Fruit fly (Drosophila melanogaster) whole organism, embryonic: Measurements from ENCODE around the gene Grasp65.

ENCODE experiments used
- Asciz ChIP-seq: fragments of 200-800 bp; sonication (Bioruptor generic); optimal IDR thresholded peaks from 2 replicates; lab custom pipeline; 2017; ENCODE audit warnings: missing biosample characterization, mild to moderate bottlenecking, missing genetic modification characterization, missing genetic modification reagents
- CG10267 ChIP-seq: fragments of 200-800 bp; sonication (Bioruptor generic); optimal IDR thresholded peaks from 2 replicates; lab custom pipeline; 2018; ENCODE audit warnings: missing biosample characterization, mild to moderate bottlenecking, missing genetic modification characterization, moderate library complexity
- CG10366 ChIP-seq: fragments of 200-800 bp; sonication (Bioruptor generic); IDR thresholded peaks from 2 replicates; pipeline ENCODE4 v1.3.6; 2022; ENCODE audit warnings: missing biosample characterization, missing genetic modification characterization
- CG10959 ChIP-seq: fragments of 200-800 bp; sonication (Bioruptor generic); IDR thresholded peaks from 2 replicates; pipeline ENCODE4 v1.3.6; 2022; ENCODE audit warnings: missing biosample characterization, missing genetic modification characterization
- CG11085 ChIP-seq: fragments of 200-800 bp; sonication (Bioruptor generic); IDR thresholded peaks from 2 replicates; pipeline ENCODE4 v1.3.6; 2022; ENCODE audit warnings: missing biosample characterization, missing genetic modification characterization
- CG11247 ChIP-seq: fragments of 200-800 bp; sonication (Bioruptor generic); IDR thresholded peaks from 2 replicates; pipeline ENCODE4 v1.3.6; 2022; ENCODE audit warnings: missing biosample characterization, missing genetic modification characterization
- CG11398 ChIP-seq: fragments of 200-800 bp; sonication (Bioruptor generic); optimal IDR thresholded peaks from 2 replicates; lab custom pipeline; 2016; ENCODE audit warnings: missing biosample characterization, missing genetic modification characterization
- CG11560 ChIP-seq: fragments of 200-800 bp; sonication (Bioruptor generic); IDR thresholded peaks from 3 replicates; pipeline ENCODE4 v1.3.6; 2022; ENCODE audit warnings: missing biosample characterization, missing genetic modification characterization
- CG12769 ChIP-seq: fragments of 200-800 bp; sonication (Bioruptor generic); optimal IDR thresholded peaks from 2 replicates; lab custom pipeline; 2019; ENCODE audit warnings: missing biosample characterization, mild to moderate bottlenecking, missing genetic modification characterization, moderate library complexity
- CG13624 ChIP-seq: fragments of 200-800 bp; sonication (Bioruptor generic); optimal IDR thresholded peaks from 2 replicates; lab custom pipeline; 2016; ENCODE audit warnings: missing biosample characterization, missing genetic modification characterization
- CG13894 ChIP-seq: fragments of 200-800 bp; sonication (Bioruptor generic); optimal IDR thresholded peaks from 3 replicates; lab custom pipeline; 2018; ENCODE audit warnings: missing biosample characterization, mild to moderate bottlenecking, missing genetic modification characterization, moderate library complexity
- CG2120 ChIP-seq: fragments of 200-800 bp; sonication (Bioruptor generic); optimal IDR thresholded peaks from 3 replicates; lab custom pipeline; 2016; ENCODE audit warnings: missing biosample characterization, missing genetic modification characterization
- CG2202 ChIP-seq: fragments of 200-800 bp; sonication (Bioruptor generic); optimal IDR thresholded peaks from 2 replicates; lab custom pipeline; 2018; ENCODE audit warnings: missing biosample characterization, mild to moderate bottlenecking, missing genetic modification characterization
- CG2889 ChIP-seq: fragments of 200-800 bp; sonication (Bioruptor generic); IDR thresholded peaks from 3 replicates; pipeline ENCODE4 v1.3.6; 2022; ENCODE audit warnings: missing biosample characterization, missing genetic modification characterization
- CG32772 ChIP-seq: fragments of 200-800 bp; sonication (Bioruptor generic); IDR thresholded peaks from 2 replicates; pipeline ENCODE4 v1.3.6; 2022; ENCODE audit warnings: missing biosample characterization, missing genetic modification characterization
- CG34422 ChIP-seq: fragments of 200-800 bp; sonication (Bioruptor generic); IDR thresholded peaks from 3 replicates; pipeline ENCODE4 v1.3.6; 2022; ENCODE audit warnings: missing biosample characterization, missing genetic modification characterization
- CG3838 ChIP-seq: fragments of 200-800 bp; sonication (Bioruptor generic); optimal IDR thresholded peaks from 3 replicates; lab custom pipeline; 2016; ENCODE audit warnings: missing biosample characterization, missing genetic modification characterization
- CG4360 ChIP-seq: fragments of 200-800 bp; sonication (Bioruptor generic); IDR thresholded peaks from 2 replicates; pipeline ENCODE4 v1.3.6; 2022; ENCODE audit warnings: missing biosample characterization, missing genetic modification characterization
- CG6254 ChIP-seq: fragments of 200-800 bp; sonication (Bioruptor generic); optimal IDR thresholded peaks from 3 replicates; lab custom pipeline; 2017; ENCODE audit warnings: mild to moderate bottlenecking, missing biosample characterization, missing genetic modification reagents, missing genetic modification characterization
- CG6689 ChIP-seq: fragments of 200-800 bp; sonication (Bioruptor generic); IDR thresholded peaks from 2 replicates; pipeline ENCODE4 v1.3.6; 2022; ENCODE audit warnings: missing biosample characterization, missing genetic modification characterization
- CG7556 ChIP-seq: fragments of 200-800 bp; sonication (Bioruptor generic); optimal IDR thresholded peaks from 2 replicates; lab custom pipeline; 2017; ENCODE audit warnings: missing biosample characterization, mild to moderate bottlenecking, missing genetic modification characterization
- D ChIP-seq, 2 experiments: fragments of 200-800 bp in 1 of 2; fragments of >200 bp in 1 of 2; sonication (Bioruptor generic) in 1 of 2; optimal IDR thresholded peaks; 2 replicates in 1 of 2; 3 replicates in 1 of 2; lab custom pipeline; 2017; ENCODE audit warnings: mild to moderate bottlenecking in 1 of 2, missing biosample characterization in 1 of 2, missing genetic modification characterization in 1 of 2, missing genetic modification reagents in 1 of 2
- D19A ChIP-seq: fragments of 200-800 bp; optimal IDR thresholded peaks from 3 replicates; lab custom pipeline; 2019; ENCODE audit warnings: missing biosample characterization, mild to moderate bottlenecking, missing genetic modification characterization, moderate library complexity
- Dbx ChIP-seq: fragments of 200-800 bp; sonication (Bioruptor generic); IDR thresholded peaks from 3 replicates; pipeline ENCODE4 v1.3.6; 2022; ENCODE audit warnings: missing biosample characterization, missing genetic modification characterization
- Ets97D ChIP-seq: fragments of 200-800 bp; sonication (Bioruptor generic); optimal IDR thresholded peaks from 3 replicates; lab custom pipeline; 2016; ENCODE audit warnings: missing biosample characterization, missing genetic modification characterization
- Hand ChIP-seq: fragments of 200-800 bp; sonication (Bioruptor generic); optimal IDR thresholded peaks from 2 replicates; lab custom pipeline; 2017; ENCODE audit warnings: mild to moderate bottlenecking, missing biosample characterization, missing genetic modification reagents, missing genetic modification characterization
- Lhr ChIP-seq: fragments of 200-800 bp; sonication (Bioruptor generic); optimal IDR thresholded peaks from 3 replicates; lab custom pipeline; 2017; ENCODE audit warnings: mild to moderate bottlenecking, missing biosample characterization, missing genetic modification reagents, missing genetic modification characterization
- MTF-1 ChIP-seq: fragments of 200-800 bp; sonication (Bioruptor generic); optimal IDR thresholded peaks from 2 replicates; lab custom pipeline; 2018; ENCODE audit warnings: missing biosample characterization, mild to moderate bottlenecking, missing genetic modification characterization, borderline replicate concordance
- Nf-YC ChIP-seq: fragments of 200-800 bp; optimal IDR thresholded peaks from 3 replicates; lab custom pipeline; 2019; ENCODE audit warnings: missing biosample characterization, mild to moderate bottlenecking, missing genetic modification characterization, moderate library complexity
- PHDP ChIP-seq: fragments of 200-800 bp; sonication (Bioruptor generic); optimal IDR thresholded peaks from 3 replicates; lab custom pipeline; 2018; ENCODE audit warnings: missing biosample characterization, mild to moderate bottlenecking, missing genetic modification characterization, moderate library complexity
- Rfx ChIP-seq: fragments of 200-800 bp; sonication (Bioruptor generic); IDR thresholded peaks from 2 replicates; pipeline ENCODE4 v1.3.6; 2022; ENCODE audit warnings: missing biosample characterization, missing genetic modification characterization
- Scr ChIP-seq: fragments of 200-800 bp; sonication (Bioruptor generic); IDR thresholded peaks from 2 replicates; pipeline ENCODE4 v1.3.6; 2022; ENCODE audit warnings: missing biosample characterization, missing genetic modification characterization; ENCODE audit not compliant: partially characterized antibody
- Sry-δ ChIP-seq: fragments of 200-800 bp; sonication (Bioruptor generic); optimal IDR thresholded peaks from 2 replicates; lab custom pipeline; 2016; ENCODE audit warnings: missing biosample characterization, missing genetic modification characterization
- Vsx1 ChIP-seq: fragments of 200-800 bp; sonication (Bioruptor generic); optimal IDR thresholded peaks from 2 replicates; lab custom pipeline; 2017; ENCODE audit warnings: missing biosample characterization, mild to moderate bottlenecking, missing genetic modification characterization, missing genetic modification reagents
- ap ChIP-seq: fragments of 200-800 bp; sonication (Bioruptor generic); IDR thresholded peaks from 2 replicates; pipeline ENCODE4 v1.3.6; 2022; ENCODE audit warnings: missing biosample characterization, missing genetic modification characterization
- dan ChIP-seq: fragments of 200-800 bp; sonication (Bioruptor generic); IDR thresholded peaks from 2 replicates; pipeline ENCODE4 v1.3.6; 2022; ENCODE audit warnings: missing biosample characterization, missing genetic modification characterization
- dati ChIP-seq: fragments of 200-800 bp; sonication (Bioruptor generic); IDR thresholded peaks from 2 replicates; pipeline ENCODE4 v1.3.6; 2022; ENCODE audit warnings: missing biosample characterization, missing genetic modification characterization
- en ChIP-seq: fragments of 200-800 bp; sonication (Bioruptor generic); optimal IDR thresholded peaks from 2 replicates; lab custom pipeline; 2016; ENCODE audit warnings: missing biosample characterization, missing genetic modification characterization
- fd64A ChIP-seq: fragments of 200-800 bp; sonication (Bioruptor generic); optimal IDR thresholded peaks from 3 replicates; lab custom pipeline; 2018; ENCODE audit warnings: missing biosample characterization, mild to moderate bottlenecking, missing genetic modification characterization
- fd96Cb ChIP-seq: fragments of 200-800 bp; sonication (Bioruptor generic); optimal IDR thresholded peaks from 2 replicates; lab custom pipeline; 2018; ENCODE audit warnings: missing biosample characterization, mild to moderate bottlenecking, missing genetic modification characterization, moderate library complexity
- gfzf ChIP-seq: fragments of 200-800 bp; sonication (Bioruptor generic); optimal IDR thresholded peaks from 2 replicates; lab custom pipeline; 2016; ENCODE audit warnings: missing biosample characterization, mild to moderate bottlenecking, missing genetic modification characterization, moderate library complexity
- nau ChIP-seq: fragments of 200-800 bp; sonication (Bioruptor generic); optimal IDR thresholded peaks from 3 replicates; lab custom pipeline; 2017; ENCODE audit warnings: missing biosample characterization, mild to moderate bottlenecking, missing genetic modification characterization, missing genetic modification reagents
- p53 ChIP-seq: fragments of 200-800 bp; sonication (Bioruptor generic); optimal IDR thresholded peaks from 2 replicates; lab custom pipeline; 2016; ENCODE audit warnings: missing biosample characterization, missing genetic modification characterization
- pros ChIP-seq: fragments of 200-800 bp; sonication (Bioruptor generic); optimal IDR thresholded peaks from 3 replicates; lab custom pipeline; 2019; ENCODE audit warnings: missing biosample characterization, mild to moderate bottlenecking, missing genetic modification characterization, moderate library complexity
- sr ChIP-seq: fragments of 200-800 bp; sonication (Bioruptor generic); IDR thresholded peaks from 3 replicates; pipeline ENCODE4 v1.3.6; 2022; ENCODE audit warnings: missing biosample characterization, missing genetic modification characterization
- tap ChIP-seq: fragments of 200-800 bp; optimal IDR thresholded peaks from 3 replicates; lab custom pipeline; 2019; ENCODE audit warnings: missing biosample characterization, mild to moderate bottlenecking, missing genetic modification characterization, moderate library complexity
- trem ChIP-seq: fragments of 200-800 bp; optimal IDR thresholded peaks from 3 replicates; lab custom pipeline; 2019; ENCODE audit warnings: missing biosample characterization, mild to moderate bottlenecking, missing genetic modification characterization, moderate library complexity
- unpg ChIP-seq: fragments of 200-800 bp; sonication (Bioruptor generic); optimal IDR thresholded peaks from 3 replicates; lab custom pipeline; 2018; ENCODE audit warnings: missing biosample characterization, mild to moderate bottlenecking, missing genetic modification characterization, moderate library complexity

Grasp65 gene

DNA sequence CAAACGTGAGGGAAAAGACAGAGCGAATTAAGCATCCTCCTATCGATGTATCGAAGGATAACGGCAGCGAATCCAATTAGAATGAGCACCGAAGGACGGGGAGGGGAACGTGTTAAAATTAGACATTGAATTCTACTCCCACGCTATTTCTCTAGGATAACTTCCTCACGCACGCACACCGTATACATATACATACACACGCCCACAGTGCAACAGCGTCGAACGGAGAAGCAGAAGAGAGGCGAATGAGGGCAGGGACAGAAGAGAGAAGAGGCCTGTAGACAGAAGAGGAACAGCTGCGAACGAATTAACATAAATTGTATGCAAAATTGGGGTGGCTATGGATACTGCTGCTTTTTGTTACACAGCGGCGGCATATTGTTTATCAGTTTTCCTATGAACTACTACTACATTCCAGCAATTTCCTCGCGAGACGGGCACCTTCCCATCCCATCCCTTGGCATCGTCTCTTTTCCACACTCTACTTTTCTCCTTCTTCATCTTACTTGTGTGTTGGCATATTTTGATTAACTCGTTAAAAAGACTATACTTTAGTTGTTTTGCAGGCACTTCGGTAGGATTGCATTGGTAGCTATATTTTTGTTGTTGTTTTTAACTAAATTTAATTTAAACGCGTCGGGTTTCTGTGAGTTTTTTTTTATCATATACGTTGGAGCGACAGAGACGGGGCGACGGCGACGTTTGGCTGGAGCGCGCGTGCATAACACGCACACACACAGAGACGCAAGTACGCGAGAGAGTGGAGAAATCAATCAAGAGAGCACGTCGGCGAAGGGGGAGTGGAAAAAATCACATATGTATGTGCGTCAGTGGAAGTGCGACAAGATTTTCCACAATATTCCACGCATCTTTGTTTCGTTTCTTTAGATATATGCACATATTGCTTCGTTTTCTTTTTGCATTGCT is 16.3 kb upstream of the Grasp65 start (continued):
- TF ChIP-seq fd96Cb (tag; lab: Kevin White, UChicago) (no peak), CG2889 (GFP tag; lab: Robert Waterston, UW) (no peak), nau (GFP tag; lab: Kevin White, UChicago) (peak; percentile 75), dati (GFP tag; lab: Robert Waterston, UW) (no peak), Lhr (GFP tag; lab: Kevin White, UChicago) (no peak), Dbx (GFP tag; lab: Robert Waterston, UW) (0 out of 3 replicates have a peak, but pooled peaks have one; percentile 14), Vsx1 (GFP tag; lab: Kevin White, UChicago) (no peak), CG6689 (no peak), pros (GFP tag; lab: Kevin White, UChicago) (peak; percentile 55), D (optimal IDR thresholded peaks at IDR 0.05; lab: Kevin White, UChicago) (peak; percentile 68), D (GFP tag; optimal IDR thresholded peaks at IDR 0.05; lab: Kevin White, UChicago) (no peak), Scr (GFP tag; lab: Robert Waterston, UW) (peak; percentile 35), CG2202 (no peak), PHDP (tag; lab: Kevin White, UChicago) (no peak), CG6254 (GFP tag; lab: Kevin White, UChicago) (no peak), Ets97D (GFP tag; lab: Kevin White, UChicago) (no peak), CG10267 (tag; lab: Kevin White, UChicago) (no peak), gfzf (no peak), Rfx (GFP tag; lab: Robert Waterston, UW) (peak; percentile 17; the same call in 1 of the 2 replicates), CG34422 (GFP tag; lab: Robert Waterston, UW) (no peak; the same call in 2 of the 3 replicates), CG10959 (GFP tag; lab: Robert Waterston, UW) (no peak), CG12769 (peak; percentile 55), CG32772 (peak; percentile 45; the same call in 1 of the 2 replicates), CG10366 (GFP tag; lab: Robert Waterston, UW) (no peak), CG3838 (GFP tag; lab: Kevin White, UChicago) (no peak), fd64A (GFP tag; lab: Kevin White, UChicago) (no peak), dan (GFP tag; lab: Robert Waterston, UW) (no peak), D19A (no peak), en (GFP tag; lab: Kevin White, UChicago) (no peak), CG13624 (GFP tag; lab: Kevin White, UChicago) (no peak), unpg (GFP tag; lab: Kevin White, UChicago) (no peak), CG4360 (GFP tag; lab: Robert Waterston, UW) (no peak; the same call in 1 of the 2 replicates), CG11560 (tag; lab: Robert Waterston, UW) (no peak), CG11398 (no peak), sr (peak; percentile 96), CG2120 (GFP tag; lab: Kevin White, UChicago) (no peak), Asciz (GFP tag; lab: Kevin White, UChicago) (peak; percentile 8), trem (tag; lab: Kevin White, UChicago) (no peak), ap (no peak), CG7556 (GFP tag; lab: Kevin White, UChicago) (no peak), tap (no peak), CG13894 (tag; lab: Kevin White, UChicago) (no peak), Nf-YC (no peak), p53 (GFP tag; lab: Kevin White, UChicago) (no peak), Hand (peak; percentile 49), Sry-δ (no peak), CG11085 (GFP tag; lab: Robert Waterston, UW) (no peak), CG11247 (GFP tag; lab: Robert Waterston, UW) (no peak), MTF-1 (GFP tag; lab: Kevin White, UChicago) (no peak)
